Worm (Caenorhabditis elegans) whole organism, L1 larva: ENCODE results near the gene srt-32.

Source experiments
- C16A3.4 ChIP-seq: fragments of 150-350 bp; optimal IDR thresholded peaks from 2 replicates; lab custom pipeline; 2014; ENCODE audit warnings: missing biosample characterization, missing genetic modification characterization
- Y116A8C.19 ChIP-seq: sonication (generic microtip); optimal IDR thresholded peaks from 2 replicates; lab custom pipeline; 2016; ENCODE audit warnings: missing compliant biosample characterization, missing genetic modification characterization, borderline replicate concordance
- aha-1 ChIP-seq: fragments of 150-350 bp; optimal IDR thresholded peaks from 2 replicates; lab custom pipeline; 2014; ENCODE audit warnings: missing biosample characterization, missing genetic modification characterization
- ama-1 ChIP-seq: fragments of 150-350 bp; optimal IDR thresholded peaks from 2 replicates; lab custom pipeline; 2014
- blmp-1 ChIP-seq: fragments of 150-350 bp; optimal IDR thresholded peaks from 2 replicates; lab custom pipeline; 2014; ENCODE audit warnings: missing biosample characterization, missing genetic modification characterization
- ceh-8 ChIP-seq: fragments of 200-800 bp; sonication (Bioruptor generic); optimal IDR thresholded peaks from 2 replicates; lab custom pipeline; 2018; ENCODE audit warnings: mild to moderate bottlenecking, missing genetic modification characterization, moderate library complexity, missing compliant biosample characterization
- ceh-90 ChIP-seq: sonication (generic microtip); optimal IDR thresholded peaks from 2 replicates; lab custom pipeline; 2016; ENCODE audit warnings: missing genetic modification characterization, missing compliant biosample characterization
- ces-1 ChIP-seq: fragments of 150-350 bp; optimal IDR thresholded peaks from 2 replicates; lab custom pipeline; 2014; ENCODE audit warnings: missing biosample characterization, missing genetic modification reagents, missing genetic modification characterization
- dsc-1 ChIP-seq: sonication (generic microtip); optimal IDR thresholded peaks from 2 replicates; lab custom pipeline; 2016; ENCODE audit warnings: mild to moderate bottlenecking, missing genetic modification characterization, missing compliant biosample characterization
- efl-1 ChIP-seq, 4 experiments: fragments of 150-350 bp; optimal IDR thresholded peaks in 3 of 4; peaks in 1 of 4; 1 replicate in 1 of 4; 2 replicates in 3 of 4; lab custom pipeline; 2014; ENCODE audit warnings: missing biosample characterization in 2 of 4, missing genetic modification characterization in 2 of 4, missing genetic modification reagents in 2 of 4
- egl-13 ChIP-seq: sonication (generic microtip); optimal IDR thresholded peaks from 2 replicates; lab custom pipeline; 2016; ENCODE audit warnings: missing genotype, missing genetic modification reagents, missing genetic modification characterization, missing compliant biosample characterization
- elt-2 ChIP-seq: sonication (generic microtip); optimal IDR thresholded peaks from 2 replicates; lab custom pipeline; 2016; ENCODE audit warnings: missing genetic modification characterization, mild to moderate bottlenecking, inconsistent platforms, missing compliant biosample characterization, missing genetic modification reagents
- elt-3 ChIP-seq, 6 experiments: fragments of 150-350 bp in 1 of 6; sonication (generic microtip); optimal IDR thresholded peaks; 2 replicates each; lab custom pipeline; 2017 to 2018; ENCODE audit warnings: missing biosample characterization in 6 of 6, missing genetic modification characterization in 6 of 6, inconsistent platforms in 1 of 6
- fkh-10 ChIP-seq: sonication (generic microtip); optimal IDR thresholded peaks from 2 replicates; lab custom pipeline; 2017; ENCODE audit warnings: missing biosample characterization, missing genetic modification reagents, missing genetic modification characterization
- fos-1 ChIP-seq: fragments of 150-350 bp; optimal IDR thresholded peaks from 2 replicates; lab custom pipeline; 2014; ENCODE audit warnings: missing biosample characterization, missing genetic modification characterization
- grh-1 ChIP-seq: fragments of 200-800 bp; sonication (Bioruptor generic); IDR thresholded peaks from 2 replicates; pipeline ENCODE4 v1.3.6; 2022; ENCODE audit warnings: missing genetic modification reagents, missing genetic modification characterization, missing compliant biosample characterization
- hlh-4 ChIP-seq: sonication (generic microtip); optimal IDR thresholded peaks from 2 replicates; lab custom pipeline; 2016; ENCODE audit warnings: mild to moderate bottlenecking, missing genetic modification characterization, missing compliant biosample characterization
- hpl-2 ChIP-seq: fragments of 150-350 bp; optimal IDR thresholded peaks from 2 replicates; lab custom pipeline; 2014; ENCODE audit warnings: missing biosample characterization, missing genetic modification reagents, missing genetic modification characterization
- lin-13 ChIP-seq: fragments of 150-350 bp; optimal IDR thresholded peaks from 2 replicates; lab custom pipeline; 2014; ENCODE audit warnings: missing biosample characterization, missing genetic modification reagents, missing genetic modification characterization
- lin-14 ChIP-seq: fragments of 200-800 bp; sonication (Bioruptor generic); optimal IDR thresholded peaks from 2 replicates; lab custom pipeline; 2018; ENCODE audit warnings: mild to moderate bottlenecking, missing genetic modification characterization, moderate library complexity, missing compliant biosample characterization
- lin-35 ChIP-seq, 2 experiments: fragments of 150-350 bp; optimal IDR thresholded peaks; 2 replicates each; lab custom pipeline; 2014; ENCODE audit warnings: missing biosample characterization in 2 of 2, missing genetic modification characterization in 2 of 2, missing genetic modification reagents in 2 of 2
- lin-39 ChIP-seq: fragments of 150-350 bp; optimal IDR thresholded peaks from 2 replicates; lab custom pipeline; 2014; ENCODE audit warnings: missing biosample characterization, missing genetic modification reagents, missing genetic modification characterization
- mab-9 ChIP-seq: fragments of 200-800 bp; sonication (Bioruptor generic); IDR thresholded peaks from 2 replicates; pipeline ENCODE4 v1.3.6; 2022; ENCODE audit warnings: missing genetic modification reagents, missing genetic modification characterization, missing compliant biosample characterization
- mef-2 ChIP-seq: fragments of 150-350 bp; optimal IDR thresholded peaks from 2 replicates; lab custom pipeline; 2014; ENCODE audit warnings: missing biosample characterization, missing genetic modification characterization
- mep-1 ChIP-seq: fragments of 150-350 bp; optimal IDR thresholded peaks from 2 replicates; lab custom pipeline; 2014; ENCODE audit warnings: missing biosample characterization, missing genetic modification characterization
- nhr-20 ChIP-seq: sonication (generic microtip); optimal IDR thresholded peaks from 2 replicates; lab custom pipeline; 2016; ENCODE audit warnings: mild to moderate bottlenecking, missing genetic modification characterization, missing compliant biosample characterization
- nhr-47 ChIP-seq: sonication (generic microtip); optimal IDR thresholded peaks from 2 replicates; lab custom pipeline; 2016; ENCODE audit warnings: mild to moderate bottlenecking, missing genetic modification characterization, moderate library complexity, missing compliant biosample characterization
- nhr-85 ChIP-seq: sonication (generic microtip); peaks from one replicate; lab custom pipeline; 2016; ENCODE audit warnings: missing genetic modification characterization, inconsistent platforms, missing compliant biosample characterization
- nhr-90 ChIP-seq: sonication (generic microtip); optimal IDR thresholded peaks from 2 replicates; lab custom pipeline; 2016; ENCODE audit warnings: mild to moderate bottlenecking, missing genetic modification characterization, missing compliant biosample characterization; ENCODE audit not compliant: poor library complexity
- pax-3 ChIP-seq: fragments of 200-800 bp; sonication (Bioruptor generic); optimal IDR thresholded peaks from 2 replicates; lab custom pipeline; 2018; ENCODE audit warnings: mild to moderate bottlenecking, missing genetic modification characterization, moderate library complexity, missing compliant biosample characterization
- skn-1 ChIP-seq: fragments of 150-350 bp; optimal IDR thresholded peaks from 2 replicates; lab custom pipeline; 2014; ENCODE audit warnings: missing biosample characterization, missing genetic modification characterization
- snu-23 ChIP-seq: sonication (generic microtip); optimal IDR thresholded peaks from 2 replicates; lab custom pipeline; 2016; ENCODE audit warnings: missing genetic modification characterization, missing compliant biosample characterization
- unc-30 ChIP-seq: sonication (generic microtip); optimal IDR thresholded peaks from 2 replicates; lab custom pipeline; 2017; ENCODE audit warnings: missing biosample characterization, missing genetic modification characterization
- unc-86 ChIP-seq: sonication (generic microtip); optimal IDR thresholded peaks from 2 replicates; lab custom pipeline; 2016; ENCODE audit warnings: missing genetic modification characterization, missing compliant biosample characterization
- ztf-11 ChIP-seq, 2 experiments: sonication (generic microtip); optimal IDR thresholded peaks; 2 replicates each; lab custom pipeline; 2016 to 2017; ENCODE audit warnings: missing genetic modification characterization in 2 of 2, missing biosample characterization in 1 of 2, missing compliant biosample characterization in 1 of 2
- ztf-4 ChIP-seq: fragments of 150-350 bp; optimal IDR thresholded peaks from 2 replicates; lab custom pipeline; 2014; ENCODE audit warnings: missing biosample characterization, missing genetic modification characterization

Gene srt-32

ce11 chrV:14545816-14546283, 13.6 kb upstream of the srt-32 start, which contains the start of gene rike-1 (continued):
- no peak for TF ChIP-seq pax-3 (tag; lab: Kevin White, UChicago)
- no peak for TF ChIP-seq grh-1 (GFP tag; lab: Robert Waterston, UW)
- peak; percentile 2 for TF ChIP-seq snu-23 (GFP tag; lab: Kevin White, UChicago)

DNA sequence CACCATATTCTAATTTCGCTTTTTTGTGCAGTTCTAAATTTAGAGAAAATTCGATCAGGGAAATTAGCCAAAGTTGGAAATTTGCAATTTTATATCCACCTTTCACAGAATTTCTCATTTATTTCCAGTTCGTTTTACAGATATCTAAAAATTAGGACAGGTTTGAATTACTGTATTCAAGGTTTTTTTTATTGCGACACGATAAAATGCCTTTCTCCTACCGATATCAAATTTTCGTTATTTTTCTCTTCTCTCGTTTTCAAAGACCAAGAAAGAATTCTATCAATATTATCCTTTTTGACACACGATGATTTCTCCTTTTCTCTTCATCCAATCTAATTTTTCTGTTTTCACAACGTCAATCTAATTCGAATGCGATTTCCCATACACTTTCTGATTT, 12.8 kb upstream of the srt-32 start, which contains the start of gene C53A5.13:
Gene C53A5.13, plus strand, starts transcription at position 301 of the 400 bp plus-strand sequence.
- no peak for TF ChIP-seq lin-14 (GFP tag; lab: Kevin White, UChicago)
- TF ChIP-seq ceh-8 (GFP tag; lab: Kevin White, UChicago), result no peak
- no peak for TF ChIP-seq ces-1 (GFP tag; lab: Kevin White, UChicago)
- TF ChIP-seq lin-35 (GFP tag; optimal IDR thresholded peaks at IDR 0.05; lab: Kevin White, UChicago), result no peak
- TF ChIP-seq unc-86 (tag; lab: Kevin White, UChicago), result no peak
- TF ChIP-seq elt-3 (tag; optimal IDR thresholded peaks at IDR 0.05; lab: Kevin White, UChicago), result no peak
- TF ChIP-seq C16A3.4 (tag; lab: Kevin White, UChicago), result no peak
- no peak for TF ChIP-seq lin-13
- TF ChIP-seq fos-1 (tag; lab: Kevin White, UChicago), result no peak
- TF ChIP-seq ceh-90 (tag; lab: Kevin White, UChicago), result no peak
- peak; percentile 58 for TF ChIP-seq nhr-85
- no peak for TF ChIP-seq unc-30 (tag; lab: Kevin White, UChicago)
- no peak for TF ChIP-seq lin-39 (tag; lab: Kevin White, UChicago)
- peak; percentile 60 for TF ChIP-seq blmp-1 (tag; lab: Kevin White, UChicago)
- no peak for TF ChIP-seq efl-1 (optimal IDR thresholded peaks at IDR 0.05; lab: Kevin White, UChicago)
- no peak for TF ChIP-seq efl-1 (GFP tag; optimal IDR thresholded peaks at IDR 0.05 in 1 of 2; lab: Kevin White, UChicago)

- TF ChIP-seq blmp-1 (tag; lab: Kevin White, UChicago) (peak; percentile 71), aha-1 (tag; lab: Kevin White, UChicago) (no peak), ztf-4 (tag; lab: Kevin White, UChicago) (no peak), nhr-47 (no peak), mep-1 (tag; lab: Kevin White, UChicago) (peak; percentile 17), skn-1 (tag; lab: Kevin White, UChicago) (no peak), ama-1 (no peak), hlh-4 (tag; lab: Kevin White, UChicago) (no peak), efl-1 (optimal IDR thresholded peaks at IDR 0.05; lab: Kevin White, UChicago) (no peak), efl-1 (GFP tag; optimal IDR thresholded peaks at IDR 0.05 in 1 of 2; lab: Kevin White, UChicago) (peak in 1 of 2 experiments; percentile 10), mef-2 (tag; lab: Kevin White, UChicago) (no peak), mab-9 (no peak), nhr-90 (no peak), hpl-2 (GFP tag; lab: Kevin White, UChicago) (no peak), ztf-11 (tag; optimal IDR thresholded peaks at IDR 0.05; lab: Kevin White, UChicago) (no peak), nhr-20 (no peak), egl-13 (tag; lab: Kevin White, UChicago) (no peak), fkh-10 (GFP tag; lab: Kevin White, UChicago) (no peak), dsc-1 (no peak)
- TF ChIP-seq, all 84 proteins: peak for 3
These were observed 10.9 kb upstream of the srt-32 start for ce11 chrV:14548510-14548909.

DNA sequence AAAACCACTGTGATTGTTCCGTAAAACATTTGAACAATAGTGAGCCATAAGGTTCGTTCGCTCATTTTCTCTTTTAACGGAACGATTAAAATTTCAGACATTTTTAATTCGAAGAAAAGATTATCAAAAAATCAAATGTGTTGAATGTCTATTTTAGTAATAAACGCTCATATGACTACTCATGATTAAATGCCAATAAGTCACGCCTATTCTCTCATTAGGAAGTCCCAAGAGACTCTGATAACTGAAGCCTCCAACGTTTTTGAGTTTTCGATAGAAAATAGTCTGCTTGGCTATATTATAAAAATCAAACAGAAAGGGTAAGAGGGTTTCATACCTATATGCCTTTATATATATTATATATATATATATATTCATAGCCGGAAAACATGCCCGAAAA, 3.2 kb upstream of the srt-32 start, which contains the start of gene srg-47:
Gene srg-47, minus strand, starts transcription at position 101 of the 400 bp plus-strand sequence.
- TF ChIP-seq mef-2 (tag; lab: Kevin White, UChicago) (no peak), fkh-10 (GFP tag; lab: Kevin White, UChicago) (no peak), elt-2 (tag; lab: Kevin White, UChicago) (no peak), hpl-2 (GFP tag; lab: Kevin White, UChicago) (no peak), ceh-8 (GFP tag; lab: Kevin White, UChicago) (peak; percentile 41), Y116A8C.19 (tag; lab: Kevin White, UChicago) (no peak)
